Fruit fly (Drosophila melanogaster): ENCODE results near the gene CG34376.

The CG34376 gene

DNA sequence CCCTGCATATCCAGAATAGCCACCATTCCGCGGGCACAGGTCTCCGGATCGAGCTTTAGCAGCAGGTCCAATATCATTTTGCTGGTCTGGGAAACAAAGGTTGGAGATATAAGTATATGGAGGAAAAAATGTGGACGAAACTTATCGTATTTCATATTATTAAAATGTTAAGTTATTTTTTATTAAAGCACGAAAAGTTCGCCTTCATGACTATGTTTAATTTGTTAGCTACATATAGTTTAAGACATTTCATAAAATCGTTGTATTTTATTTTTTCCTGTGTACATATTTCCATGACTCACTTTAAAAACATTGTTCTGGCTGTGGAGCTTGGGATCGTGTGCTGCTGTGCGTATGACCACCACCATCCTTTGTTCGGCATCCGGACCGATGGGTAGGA lies 23.9 kb upstream of the CG34376 start (continued):
- TF ChIP-seq fd102C (GFP tag; optimal IDR thresholded peaks at IDR 0.05) (no peak), eve (GFP tag; optimal IDR thresholded peaks at IDR 0.05) (no peak), CG4707 (GFP tag; optimal IDR thresholded peaks at IDR 0.05) (no peak), bowl (GFP tag; IDR thresholded peaks at IDR 0.05) (no peak), Usf (GFP tag; optimal IDR thresholded peaks at IDR 0.05) (no peak)

DNA sequence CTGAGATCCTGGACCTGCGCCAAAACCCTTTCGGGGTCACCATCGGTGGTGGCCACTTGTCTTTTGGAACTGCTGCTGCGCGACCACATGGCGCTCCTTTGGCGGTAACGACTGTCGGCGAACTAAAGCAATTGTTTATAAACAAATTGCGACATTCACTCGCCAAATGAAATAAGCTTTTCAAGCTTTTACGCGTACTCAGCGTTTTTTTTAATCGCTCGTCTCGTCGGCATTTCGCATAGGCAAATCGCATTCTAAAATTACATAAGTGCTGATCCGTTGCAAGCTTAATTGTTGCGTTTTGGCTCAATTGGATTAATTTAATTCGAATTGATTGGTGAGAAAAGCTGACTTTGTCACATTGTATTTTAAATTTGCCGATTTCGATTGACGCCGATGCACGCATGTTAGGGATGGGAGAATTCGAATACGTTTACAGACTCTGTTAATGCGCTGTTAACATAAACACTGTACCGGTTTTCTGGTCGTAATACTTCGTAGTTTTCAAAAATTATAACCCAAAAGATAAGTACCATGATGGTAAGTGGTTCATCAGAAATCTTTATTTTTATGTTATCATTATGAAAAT lies 23.2 kb upstream of the CG34376 start, which contains the start of gene pinta:
pinta (minus strand) TSS at position 328 of the 589 bp plus-strand sequence.
- TF ChIP-seq CG14667 (GFP tag; IDR thresholded peaks at IDR 0.05) (no peak), exex (tag; optimal IDR thresholded peaks at IDR 0.05) (no peak), Pdp1 (GFP tag; optimal IDR thresholded peaks at IDR 0.05) (peak in 1 of 2 experiments; percentile 91), Eip74EF (GFP tag; optimal IDR thresholded peaks at IDR 0.05) (no peak), sens-2 (GFP tag; IDR thresholded peaks at IDR 0.05) (no peak), grn (GFP tag; optimal IDR thresholded peaks at IDR 0.05) (no peak), H15 (GFP tag; IDR thresholded peaks at IDR 0.05) (no peak), br (optimal IDR thresholded peaks at IDR 0.05) (no peak), tup (GFP tag; optimal IDR thresholded peaks at IDR 0.05) (no peak), CG16813 (GFP tag; IDR thresholded peaks at IDR 0.05; ENCODE audit: partially characterized antibody) (0 out of 3 replicates have a peak, but pooled peaks have one; percentile 22), CG15479 (GFP tag; optimal IDR thresholded peaks at IDR 0.05) (no peak), CG12942 (GFP tag; optimal IDR thresholded peaks at IDR 0.05) (no peak), ac (GFP tag; optimal IDR thresholded peaks at IDR 0.05) (no peak), CG3847 (GFP tag; IDR thresholded peaks at IDR 0.05) (no peak), tap (tag; optimal IDR thresholded peaks at IDR 0.05) (no peak), fd64A (GFP tag; optimal IDR thresholded peaks at IDR 0.05) (no peak), CG9932 (GFP tag; IDR thresholded peaks at IDR 0.05) (no peak), dan (GFP tag; IDR thresholded peaks at IDR 0.05) (no peak), Hand (GFP tag; optimal IDR thresholded peaks at IDR 0.05) (no peak), CG2889 (GFP tag; IDR thresholded peaks at IDR 0.05) (no peak), Mad (GFP tag; optimal IDR thresholded peaks at IDR 0.05) (no peak), zf30C (GFP tag; optimal IDR thresholded peaks at IDR 0.05) (no peak), Dp (GFP tag; optimal IDR thresholded peaks at IDR 0.05) (peak; percentile 21), aop (GFP tag; IDR thresholded peaks at IDR 0.05) (no peak), Oaz (GFP tag; IDR thresholded peaks at IDR 0.05) (no peak), CG3065 (GFP tag; optimal IDR thresholded peaks at IDR 0.05) (no peak), Lhr (GFP tag; optimal IDR thresholded peaks at IDR 0.05) (no peak), Myb (GFP tag; optimal IDR thresholded peaks at IDR 0.05) (peak; percentile 44), yki (optimal IDR thresholded peaks at IDR 0.05) (no peak), row (GFP tag; IDR thresholded peaks at IDR 0.05) (no peak), Lpt (GFP tag; optimal IDR thresholded peaks at IDR 0.05) (no peak), eve (GFP tag; optimal IDR thresholded peaks at IDR 0.05) (no peak), BEAF-32 (GFP tag; optimal IDR thresholded peaks at IDR 0.05) (peak; percentile 37), crc (GFP tag; optimal IDR thresholded peaks at IDR 0.05) (no peak), lbe (GFP tag; optimal IDR thresholded peaks at IDR 0.05) (no peak), ranshi (GFP tag; IDR thresholded peaks at IDR 0.05) (no peak), Rx (GFP tag; IDR thresholded peaks at IDR 0.05) (no peak), CG9876 (GFP tag; optimal IDR thresholded peaks at IDR 0.05) (no peak), CG10959 (GFP tag; IDR thresholded peaks at IDR 0.05) (no peak), CG10543 (GFP tag; optimal IDR thresholded peaks at IDR 0.05) (no peak), CG1529 (GFP tag; optimal IDR thresholded peaks at IDR 0.05) (no peak), CG4730 (GFP tag; IDR thresholded peaks at IDR 0.05) (no peak), unc-4 (GFP tag; IDR thresholded peaks at IDR 0.05; ENCODE audit: partially characterized antibody) (no peak), pnt (GFP tag; optimal IDR thresholded peaks at IDR 0.05) (no peak), ato (GFP tag; IDR thresholded peaks at IDR 0.05; ENCODE audit: partially characterized antibody) (no peak), Trl (optimal IDR thresholded peaks at IDR 0.05) (no peak), Trl (GFP tag; optimal IDR thresholded peaks at IDR 0.05) (no peak)
